Fruit fly (Drosophila melanogaster): ENCODE data around the gene Ulp1.

Gene Ulp1

DNA sequence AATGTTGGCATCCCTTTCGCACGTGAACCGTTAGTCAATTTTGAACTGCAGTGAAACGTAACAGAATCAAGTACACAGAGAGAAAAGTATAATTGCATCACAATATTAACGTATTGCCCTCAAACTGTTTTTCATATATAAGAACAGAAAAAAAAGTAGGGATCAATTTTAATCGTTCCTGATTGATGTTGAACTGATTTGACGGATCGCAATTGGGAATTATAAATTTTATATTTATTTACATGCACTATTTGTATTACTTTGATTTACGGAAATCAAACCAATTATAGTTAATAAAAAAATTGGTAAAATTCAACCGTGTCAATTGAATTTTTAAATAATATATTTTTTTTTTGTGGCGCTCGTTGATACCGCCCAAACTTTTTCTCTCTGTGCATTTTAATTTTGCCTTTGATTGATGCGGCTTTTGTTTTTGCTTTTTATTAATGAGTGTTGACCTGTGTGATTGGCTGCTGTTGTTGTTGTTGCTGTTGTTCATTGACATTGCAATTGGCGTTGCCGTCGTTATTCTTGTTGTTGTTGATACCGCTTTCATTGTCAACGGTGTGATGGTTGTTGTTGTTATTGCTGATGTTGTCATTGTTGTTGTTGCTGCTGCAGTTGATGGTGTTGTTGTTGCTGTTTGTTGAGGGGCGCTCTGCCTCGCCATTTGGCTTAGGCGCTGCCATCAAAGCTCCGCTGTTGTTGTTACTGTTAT lies 55.3 kb downstream of the Ulp1 start (continued):
- TF ChIP-seq cas (GFP tag; IDR thresholded peaks at IDR 0.05) (no peak), ind (GFP tag; optimal IDR thresholded peaks at IDR 0.05) (peak; percentile 47), dmrt99B (tag; optimal IDR thresholded peaks at IDR 0.05) (peak; percentile 78), Atf-2 (GFP tag; optimal IDR thresholded peaks at IDR 0.05) (no peak), phol (tag; optimal IDR thresholded peaks at IDR 0.05) (peak; percentile 77), mld (GFP tag; IDR thresholded peaks at IDR 0.05; ENCODE audit: partially characterized antibody) (no peak), CHES-1-like (GFP tag; optimal IDR thresholded peaks at IDR 0.05) (no peak), Fer3 (tag; optimal IDR thresholded peaks at IDR 0.05) (peak; percentile 34), nau (GFP tag; optimal IDR thresholded peaks at IDR 0.05) (peak; percentile 5), shn (GFP tag; optimal IDR thresholded peaks at IDR 0.05) (no peak), Hr39 (optimal IDR thresholded peaks at IDR 0.05) (no peak), tx (GFP tag; optimal IDR thresholded peaks at IDR 0.05) (no peak), oc (tag; optimal IDR thresholded peaks at IDR 0.05) (no peak), Sry-β (GFP tag; optimal IDR thresholded peaks at IDR 0.05) (no peak), Nf-YA (GFP tag; IDR thresholded peaks at IDR 0.05) (no peak), en (GFP tag; optimal IDR thresholded peaks at IDR 0.05) (no peak), sima (GFP tag; optimal IDR thresholded peaks at IDR 0.05) (no peak), repo (GFP tag; optimal IDR thresholded peaks at IDR 0.05) (no peak), pho (GFP tag; optimal IDR thresholded peaks at IDR 0.05) (no peak), Kr (GFP tag; optimal IDR thresholded peaks at IDR 0.05) (no peak), CG10366 (GFP tag; IDR thresholded peaks at IDR 0.05) (peak; percentile 46), yki (optimal IDR thresholded peaks at IDR 0.05) (no peak), CG12942 (GFP tag; optimal IDR thresholded peaks at IDR 0.05) (peak; percentile 1), CG12659 (GFP tag; optimal IDR thresholded peaks at IDR 0.05) (peak; percentile 48), zfh2 (GFP tag; optimal IDR thresholded peaks at IDR 0.05) (no peak), dpn (GFP tag; optimal IDR thresholded peaks at IDR 0.05) (peak in 1 of 2 experiments; percentile 54), HLH3B (GFP tag; IDR thresholded peaks at IDR 0.05) (no peak), CG8359 (GFP tag; optimal IDR thresholded peaks at IDR 0.05; ENCODE audit: borderline replicate concordance) (no peak), CG9437 (GFP tag; optimal IDR thresholded peaks at IDR 0.05) (peak; percentile 64), NC2β (GFP tag; optimal IDR thresholded peaks at IDR 0.05) (no peak), Dp (GFP tag; optimal IDR thresholded peaks at IDR 0.05) (no peak), Dbx (GFP tag; IDR thresholded peaks at IDR 0.05) (no peak), eyg (GFP tag; optimal IDR thresholded peaks at IDR 0.05) (no peak), CG13424 (tag; optimal IDR thresholded peaks at IDR 0.05) (peak; percentile 61), CG43689 (GFP tag; IDR thresholded peaks at IDR 0.05) (no peak), Xrp1 (GFP tag; IDR thresholded peaks at IDR 0.05) (peak; percentile 67), Nf-YB (GFP tag; optimal IDR thresholded peaks at IDR 0.05) (peak; percentile 21), Ets65A (GFP tag) (no peak), CG7372 (GFP tag; IDR thresholded peaks at IDR 0.05) (no peak), Scr (GFP tag; IDR thresholded peaks at IDR 0.05; ENCODE audit: partially characterized antibody) (no peak), fd3F (GFP tag; optimal IDR thresholded peaks at IDR 0.05) (peak; percentile 43), CG16813 (GFP tag; IDR thresholded peaks at IDR 0.05; ENCODE audit: partially characterized antibody) (no peak), CG9876 (GFP tag; optimal IDR thresholded peaks at IDR 0.05) (no peak), Lim3 (GFP tag; IDR thresholded peaks at IDR 0.05) (no peak), CG3838 (GFP tag; optimal IDR thresholded peaks at IDR 0.05) (no peak), CG14860 (GFP tag; IDR thresholded peaks at IDR 0.05; ENCODE audit: partially characterized antibody) (no peak), esg (GFP tag; conservative IDR thresholded peaks at IDR 0.05) (peak; percentile 35; the same call in 1 of the 2 replicates), pita (GFP tag; optimal IDR thresholded peaks at IDR 0.05) (no peak), CG11695 (GFP tag; IDR thresholded peaks at IDR 0.05) (peak; percentile 40; the same call in 1 of the 3 replicates), gcm (GFP tag; optimal IDR thresholded peaks at IDR 0.05) (peak; percentile 51), CG5180 (GFP tag; optimal IDR thresholded peaks at IDR 0.05) (peak; percentile 3)

All from whole organism, embryonic.